Worm (Caenorhabditis elegans) whole organism, late embryonic: Measurements from ENCODE around the gene B0303.7.

Experiments used
- C08G9.2 ChIP-seq: sonication (generic microtip); optimal IDR thresholded peaks from 2 replicates; lab custom pipeline; 2016; ENCODE audit warnings: mild to moderate bottlenecking, missing genetic modification characterization, moderate library complexity, missing compliant biosample characterization
- C38D4.7 ChIP-seq: fragments of 200-800 bp; sonication (Bioruptor generic); optimal IDR thresholded peaks from 2 replicates; lab custom pipeline; 2018; ENCODE audit warnings: mild to moderate bottlenecking, missing genetic modification characterization, moderate library complexity, missing compliant biosample characterization
- F13H6.1 ChIP-seq: sonication (generic microtip); optimal IDR thresholded peaks from 2 replicates; lab custom pipeline; 2016; ENCODE audit warnings: missing genetic modification characterization, missing compliant biosample characterization
- K09A11.1 ChIP-seq: sonication (generic microtip); optimal IDR thresholded peaks from 2 replicates; lab custom pipeline; 2017; ENCODE audit warnings: antibody characterized with exemption, mild to moderate bottlenecking, missing genetic modification characterization, missing compliant biosample characterization; ENCODE audit not compliant: insufficient read depth
- Y22D7AL.16 ChIP-seq: sonication (generic microtip); optimal IDR thresholded peaks from 2 replicates; lab custom pipeline; 2016; ENCODE audit warnings: missing genetic modification characterization, missing compliant biosample characterization
- ama-1 ChIP-seq: fragments of 150-350 bp; optimal IDR thresholded peaks from 2 replicates; lab custom pipeline; 2014
- ceh-19 ChIP-seq: fragments of 200-800 bp; sonication (Bioruptor generic); optimal IDR thresholded peaks from 2 replicates; lab custom pipeline; 2018; ENCODE audit warnings: mild to moderate bottlenecking, missing genetic modification characterization, missing compliant biosample characterization
- ceh-24 ChIP-seq: sonication (generic microtip); optimal IDR thresholded peaks from 2 replicates; lab custom pipeline; 2016; ENCODE audit warnings: mild to moderate bottlenecking, missing genetic modification characterization, missing compliant biosample characterization
- ceh-31 ChIP-seq: sonication (generic microtip); optimal IDR thresholded peaks from 2 replicates; lab custom pipeline; 2016; ENCODE audit warnings: missing genetic modification characterization, missing compliant biosample characterization
- ceh-34 ChIP-seq: sonication (generic microtip); optimal IDR thresholded peaks from 2 replicates; lab custom pipeline; 2016; ENCODE audit warnings: mild to moderate bottlenecking, missing genetic modification characterization, missing compliant biosample characterization
- ceh-45 ChIP-seq: fragments of 200-800 bp; sonication (Bioruptor generic); IDR thresholded peaks from 2 replicates; pipeline ENCODE4 v1.3.6; 2022; ENCODE audit warnings: missing genetic modification reagents, missing genetic modification characterization, missing compliant biosample characterization
- ceh-48 ChIP-seq: sonication (generic microtip); optimal IDR thresholded peaks from 2 replicates; lab custom pipeline; 2016; ENCODE audit warnings: missing genetic modification characterization, inconsistent platforms, missing compliant biosample characterization
- ceh-9 ChIP-seq: sonication (generic microtip); optimal IDR thresholded peaks from 2 replicates; lab custom pipeline; 2016; ENCODE audit warnings: mild to moderate bottlenecking, missing genetic modification characterization, inconsistent platforms, missing compliant biosample characterization
- che-1 ChIP-seq: sonication (generic microtip); optimal IDR thresholded peaks from 2 replicates; lab custom pipeline; 2016; ENCODE audit warnings: mild to moderate bottlenecking, missing genetic modification characterization, missing compliant biosample characterization
- dmd-4 ChIP-seq: sonication (generic microtip); optimal IDR thresholded peaks from 2 replicates; lab custom pipeline; 2016; ENCODE audit warnings: borderline replicate concordance, missing genetic modification characterization, missing compliant biosample characterization
- elt-2 ChIP-seq: sonication (generic microtip); optimal IDR thresholded peaks from 2 replicates; lab custom pipeline; 2016; ENCODE audit warnings: missing genetic modification reagents, missing genetic modification characterization, missing compliant biosample characterization
- eyg-1 ChIP-seq: sonication (generic microtip); optimal IDR thresholded peaks from 2 replicates; lab custom pipeline; 2016; ENCODE audit warnings: missing genotype, missing genetic modification characterization, missing compliant biosample characterization
- gmeb-2 ChIP-seq: sonication (generic microtip); optimal IDR thresholded peaks from 2 replicates; lab custom pipeline; 2016; ENCODE audit warnings: missing genetic modification characterization, inconsistent platforms, missing compliant biosample characterization
- hlh-13 ChIP-seq: fragments of 200-800 bp; sonication (Bioruptor generic); optimal IDR thresholded peaks from 2 replicates; lab custom pipeline; 2018; ENCODE audit warnings: mild to moderate bottlenecking, missing genetic modification characterization, missing compliant biosample characterization
- hlh-30 ChIP-seq: sonication (generic microtip); optimal IDR thresholded peaks from 2 replicates; lab custom pipeline; 2017; ENCODE audit warnings: antibody characterized with exemption, missing genetic modification characterization, missing compliant biosample characterization; ENCODE audit not compliant: insufficient read depth
- hlh-6 ChIP-seq: sonication (generic microtip); optimal IDR thresholded peaks from 2 replicates; lab custom pipeline; 2016; ENCODE audit warnings: missing genotype, missing genetic modification characterization, missing compliant biosample characterization
- hlh-8 ChIP-seq: sonication (generic microtip); optimal IDR thresholded peaks from 2 replicates; lab custom pipeline; 2016; ENCODE audit warnings: missing genotype, missing genetic modification characterization, missing compliant biosample characterization
- lim-6 ChIP-seq: sonication (generic microtip); optimal IDR thresholded peaks from 2 replicates; lab custom pipeline; 2016; ENCODE audit warnings: missing genetic modification characterization, missing compliant biosample characterization
- mec-3 ChIP-seq: sonication (generic microtip); optimal IDR thresholded peaks from 2 replicates; lab custom pipeline; 2016; ENCODE audit warnings: borderline replicate concordance, missing genetic modification characterization, missing compliant biosample characterization
- npax-4 ChIP-seq: sonication (generic microtip); optimal IDR thresholded peaks from 2 replicates; lab custom pipeline; 2016; ENCODE audit warnings: missing genetic modification characterization, missing compliant biosample characterization
- odd-2 ChIP-seq: sonication (generic microtip); optimal IDR thresholded peaks from 2 replicates; lab custom pipeline; 2017; ENCODE audit warnings: antibody characterized with exemption, mild to moderate bottlenecking, missing genetic modification characterization, missing compliant biosample characterization
- pat-9 ChIP-seq: fragments of 200-800 bp; sonication (Bioruptor generic); optimal IDR thresholded peaks from 2 replicates; lab custom pipeline; 2018; ENCODE audit warnings: mild to moderate bottlenecking, missing genetic modification characterization, moderate library complexity, missing compliant biosample characterization
- pax-1 ChIP-seq: fragments of 150-350 bp; optimal IDR thresholded peaks from 2 replicates; lab custom pipeline; 2014; ENCODE audit warnings: missing biosample characterization, missing genetic modification characterization
- pha-2 ChIP-seq: sonication (generic microtip); optimal IDR thresholded peaks from 2 replicates; lab custom pipeline; 2017; ENCODE audit warnings: mild to moderate bottlenecking, missing genetic modification characterization, missing compliant biosample characterization
- pqm-1 ChIP-seq: sonication (generic microtip); optimal IDR thresholded peaks from 2 replicates; lab custom pipeline; 2016; ENCODE audit warnings: missing genetic modification characterization, missing compliant biosample characterization
- pros-1 ChIP-seq: fragments of 150-350 bp; optimal IDR thresholded peaks from 2 replicates; lab custom pipeline; 2014; ENCODE audit warnings: missing biosample characterization, missing genetic modification reagents, missing genetic modification characterization
- ref-2 ChIP-seq: sonication (generic microtip); optimal IDR thresholded peaks from 2 replicates; lab custom pipeline; 2016; ENCODE audit warnings: missing genetic modification characterization, missing compliant biosample characterization
- rnt-1 ChIP-seq: sonication (generic microtip); optimal IDR thresholded peaks from 2 replicates; lab custom pipeline; 2016; ENCODE audit warnings: missing genetic modification characterization, missing compliant biosample characterization
- sdc-2 ChIP-seq: sonication (generic microtip); optimal IDR thresholded peaks from 2 replicates; lab custom pipeline; 2016; ENCODE audit warnings: missing genotype, missing genetic modification characterization, missing compliant biosample characterization
- sox-4 ChIP-seq: sonication (generic microtip); optimal IDR thresholded peaks from 2 replicates; lab custom pipeline; 2017; ENCODE audit warnings: mild to moderate bottlenecking, missing genetic modification characterization, inconsistent platforms, missing compliant biosample characterization
- syd-9 ChIP-seq: sonication (generic microtip); optimal IDR thresholded peaks from 2 replicates; lab custom pipeline; 2016; ENCODE audit warnings: mild to moderate bottlenecking, missing genetic modification characterization, moderate library complexity, missing compliant biosample characterization
- tbx-7 ChIP-seq: sonication (generic microtip); optimal IDR thresholded peaks from 2 replicates; lab custom pipeline; 2016; ENCODE audit warnings: missing genotype, missing genetic modification characterization, missing compliant biosample characterization
- ttx-3 ChIP-seq: sonication (generic microtip); optimal IDR thresholded peaks from 2 replicates; lab custom pipeline; 2016; ENCODE audit warnings: missing genetic modification reagents, missing genetic modification characterization, missing compliant biosample characterization
- unc-3 ChIP-seq, 2 experiments: fragments of 200-800 bp in 1 of 2; sonication (Bioruptor generic) in 1 of 2; sonication (generic microtip) in 1 of 2; conservative IDR thresholded peaks in 1 of 2; optimal IDR thresholded peaks in 1 of 2; 2 replicates each; pipeline versions ENCODE4 v1.3.6 to Lab custom; 2016 to 2022; ENCODE audit warnings: missing compliant biosample characterization in 2 of 2, missing genetic modification characterization in 2 of 2, missing genetic modification reagents in 1 of 2
- unc-42 ChIP-seq: sonication (generic microtip); optimal IDR thresholded peaks from 2 replicates; lab custom pipeline; 2016; ENCODE audit warnings: missing genotype, missing genetic modification characterization, missing compliant biosample characterization
- unc-55 ChIP-seq: sonication (generic microtip); optimal IDR thresholded peaks from 2 replicates; lab custom pipeline; 2017; ENCODE audit warnings: missing biosample characterization, missing genetic modification reagents, missing genetic modification characterization
- zip-5 ChIP-seq: sonication (generic microtip); optimal IDR thresholded peaks from 2 replicates; lab custom pipeline; 2016; ENCODE audit warnings: missing genetic modification characterization, missing compliant biosample characterization
- ztf-16 ChIP-seq: sonication (generic microtip); optimal IDR thresholded peaks from 2 replicates; lab custom pipeline; 2017; ENCODE audit warnings: missing genetic modification characterization, missing compliant biosample characterization

Gene B0303.7

ce11 chrIII:8700289-8700957, 7.0 kb downstream of the B0303.7 start, which contains the start of the genes sdz-1 and vps-33.1 (continued):
- TF ChIP-seq ztf-16 (no peak), sox-4 (tag; lab: Kevin White, UChicago) (no peak), ceh-9 (no peak), che-1 (tag; lab: Kevin White, UChicago) (no peak), ttx-3 (tag; lab: Kevin White, UChicago) (no peak), hlh-8 (tag; lab: Kevin White, UChicago) (peak; percentile 35), syd-9 (tag; lab: Kevin White, UChicago) (no peak), ceh-31 (tag; lab: Kevin White, UChicago) (peak; percentile 70), F13H6.1 (no peak), npax-4 (tag; lab: Kevin White, UChicago) (no peak), ref-2 (tag; lab: Kevin White, UChicago) (no peak), ceh-19 (GFP tag; lab: Kevin White, UChicago) (no peak), unc-3 (GFP tag; conservative IDR thresholded peaks at IDR 0.05; lab: Robert Waterston, UW) (no peak), unc-3 (tag; optimal IDR thresholded peaks at IDR 0.05; lab: Kevin White, UChicago) (no peak), eyg-1 (tag; lab: Kevin White, UChicago) (no peak), ceh-34 (tag; lab: Kevin White, UChicago) (no peak), unc-42 (tag; lab: Kevin White, UChicago) (peak; percentile 15), tbx-7 (peak; percentile 52), rnt-1 (tag; lab: Kevin White, UChicago) (no peak), hlh-30 (tag; lab: Kevin White, UChicago) (peak; percentile 6), zip-5 (tag; lab: Kevin White, UChicago) (peak; percentile 22), mec-3 (tag; lab: Kevin White, UChicago) (no peak), Y22D7AL.16 (tag; lab: Kevin White, UChicago) (no peak), lim-6 (tag; lab: Kevin White, UChicago) (no peak), ceh-48 (tag; lab: Kevin White, UChicago) (no peak), unc-55 (GFP tag; lab: Kevin White, UChicago) (no peak), gmeb-2 (tag; lab: Kevin White, UChicago) (no peak), K09A11.1 (tag; lab: Kevin White, UChicago) (no peak)

ce11 chrIII:8704765-8705164, 11.3 kb downstream of the B0303.7 start, which contains the start of gene B0303.16:
Gene B0303.16, plus strand, starts transcription at chrIII:8705065.
- no peak for TF ChIP-seq sdc-2
- no peak for TF ChIP-seq hlh-6 (tag; lab: Kevin White, UChicago)
- TF ChIP-seq pha-2 (tag; lab: Kevin White, UChicago), result no peak
- no peak for TF ChIP-seq syd-9 (tag; lab: Kevin White, UChicago)

- no peak for TF ChIP-seq C38D4.7
- no peak for TF ChIP-seq ceh-45 (GFP tag; lab: Robert Waterston, UW)
- no peak for TF ChIP-seq F13H6.1
Measured at ce11 chrIII:8709735-8710134, 16.3 kb downstream of the B0303.7 start.

- TF ChIP-seq che-1 (tag; lab: Kevin White, UChicago) (no peak), unc-55 (GFP tag; lab: Kevin White, UChicago) (no peak), hlh-13 (GFP tag; lab: Kevin White, UChicago) (no peak), C08G9.2 (tag; lab: Kevin White, UChicago) (no peak), C38D4.7 (no peak), ref-2 (tag; lab: Kevin White, UChicago) (no peak), npax-4 (tag; lab: Kevin White, UChicago) (no peak), dmd-4 (tag; lab: Kevin White, UChicago) (no peak), odd-2 (tag; lab: Kevin White, UChicago) (no peak), syd-9 (tag; lab: Kevin White, UChicago) (no peak), ceh-19 (GFP tag; lab: Kevin White, UChicago) (no peak), pqm-1 (no peak), pros-1 (no peak), ceh-24 (tag; lab: Kevin White, UChicago) (no peak), pat-9 (tag; lab: Kevin White, UChicago) (no peak), ama-1 (lab: Kevin White, UChicago) (no peak), elt-2 (no peak), unc-3 (GFP tag; conservative IDR thresholded peaks at IDR 0.05; lab: Robert Waterston, UW) (no peak), unc-3 (tag; optimal IDR thresholded peaks at IDR 0.05; lab: Kevin White, UChicago) (no peak), pax-1 (tag; lab: Kevin White, UChicago) (no peak)
Measured at ce11 chrIII:8710310-8710709, 16.9 kb downstream of the B0303.7 start, which contains the start of gene B0303.11. Gene B0303.11, minus strand, starts transcription at chrIII:8710410.
